Worm (Caenorhabditis elegans) whole organism, L4 larva: ENCODE measurements around the gene fbxb-62.

ENCODE experiments used
- D1046.2 ChIP-seq: fragments of 200-800 bp; sonication (Bioruptor generic); IDR thresholded peaks from 2 replicates; pipeline ENCODE4 v1.3.6; 2022; ENCODE audit warnings: missing genetic modification characterization, missing compliant biosample characterization
- F10B5.3 ChIP-seq: sonication (generic microtip); optimal IDR thresholded peaks from 2 replicates; lab custom pipeline; 2016; ENCODE audit warnings: mild to moderate bottlenecking, missing genetic modification characterization, missing compliant biosample characterization
- F26F4.8 ChIP-seq: fragments of 200-800 bp; sonication (Bioruptor generic); conservative IDR thresholded peaks from 2 replicates; pipeline ENCODE4 v1.3.6; 2022; ENCODE audit warnings: missing genetic modification characterization, missing compliant biosample characterization
- F37D6.2 ChIP-seq: sonication (generic microtip); optimal IDR thresholded peaks from 2 replicates; lab custom pipeline; 2016; ENCODE audit warnings: mild to moderate bottlenecking, missing genetic modification characterization, missing compliant biosample characterization
- ZK546.5 ChIP-seq, 2 experiments: sonication (generic microtip); optimal IDR thresholded peaks; 2 replicates each; lab custom pipeline; 2017; ENCODE audit warnings: missing biosample characterization in 2 of 2, missing genetic modification characterization in 2 of 2
- aha-1 ChIP-seq: fragments of 150-350 bp; peaks from one replicate; lab custom pipeline; 2014; ENCODE audit warnings: missing biosample characterization, missing genetic modification characterization
- attf-4 ChIP-seq: sonication (generic microtip); optimal IDR thresholded peaks from 3 replicates; lab custom pipeline; 2017; ENCODE audit warnings: missing biosample characterization, missing genetic modification characterization
- ceh-28 ChIP-seq: fragments of 150-350 bp; optimal IDR thresholded peaks from 2 replicates; lab custom pipeline; 2014; ENCODE audit warnings: missing biosample characterization, missing genetic modification reagents, missing genetic modification characterization
- ceh-62 ChIP-seq: sonication (generic microtip); optimal IDR thresholded peaks from 2 replicates; lab custom pipeline; 2017; ENCODE audit warnings: missing biosample characterization, missing genetic modification characterization
- ces-1 ChIP-seq: fragments of 150-350 bp; sonication (generic microtip); optimal IDR thresholded peaks from 4 replicates; lab custom pipeline; 2014; ENCODE audit warnings: missing biosample characterization, missing genetic modification reagents, missing genetic modification characterization
- cey-2 ChIP-seq: sonication (generic microtip); optimal IDR thresholded peaks from 3 replicates; lab custom pipeline; 2017; ENCODE audit warnings: missing genetic modification characterization, mild to moderate bottlenecking, missing compliant biosample characterization, antibody characterized with exemption, borderline replicate concordance; ENCODE audit not compliant: insufficient read depth
- daf-12 ChIP-seq: fragments of 150-350 bp; optimal IDR thresholded peaks from 2 replicates; lab custom pipeline; 2014; ENCODE audit warnings: missing biosample characterization, missing genetic modification reagents, missing genetic modification characterization
- daf-16 ChIP-seq, 3 experiments: sonication (generic microtip); optimal IDR thresholded peaks; 2 replicates each; lab custom pipeline; 2016 to 2017; ENCODE audit warnings: missing genetic modification characterization in 3 of 3, missing genetic modification reagents in 3 of 3, mild to moderate bottlenecking in 2 of 3, missing compliant biosample characterization in 2 of 3, missing biosample characterization in 1 of 3, moderate library complexity in 1 of 3
- dmd-8 ChIP-seq: fragments of 200-800 bp; sonication (Bioruptor generic); IDR thresholded peaks from 2 replicates; pipeline ENCODE4 v1.3.6; 2022; ENCODE audit warnings: missing genetic modification characterization, missing compliant biosample characterization
- dpl-1 ChIP-seq: fragments of 150-350 bp; optimal IDR thresholded peaks from 2 replicates; lab custom pipeline; 2014; ENCODE audit warnings: missing biosample characterization, missing genetic modification reagents, missing genetic modification characterization
- egl-43 ChIP-seq: fragments of 200-800 bp; sonication (Bioruptor generic); IDR thresholded peaks from 2 replicates; pipeline ENCODE4 v1.3.6; 2022; ENCODE audit warnings: missing genetic modification reagents, missing genetic modification characterization, missing compliant biosample characterization
- fkh-10 ChIP-seq: fragments of 150-350 bp; optimal IDR thresholded peaks from 2 replicates; lab custom pipeline; 2014; ENCODE audit warnings: missing biosample characterization, missing genetic modification reagents, missing genetic modification characterization
- hlh-30 ChIP-seq: sonication (generic microtip); optimal IDR thresholded peaks from 2 replicates; lab custom pipeline; 2017; ENCODE audit warnings: antibody characterized with exemption, mild to moderate bottlenecking, missing genetic modification characterization, missing compliant biosample characterization; ENCODE audit not compliant: insufficient read depth
- hmg-1.1 ChIP-seq: fragments of 200-800 bp; sonication (Bioruptor generic); IDR thresholded peaks from 2 replicates; pipeline ENCODE4 v1.3.6; 2022; ENCODE audit warnings: missing genetic modification reagents, missing genetic modification characterization, missing compliant biosample characterization
- lin-1 ChIP-seq: fragments of 200-800 bp; sonication (Bioruptor generic); IDR thresholded peaks from 2 replicates; pipeline ENCODE4 v1.3.6; 2022; ENCODE audit warnings: missing genetic modification reagents, missing genetic modification characterization, missing compliant biosample characterization
- lin-13 ChIP-seq: fragments of 150-350 bp; optimal IDR thresholded peaks from 2 replicates; lab custom pipeline; 2014; ENCODE audit warnings: missing biosample characterization, missing genetic modification reagents, missing genetic modification characterization
- madf-9 ChIP-seq: fragments of 200-800 bp; sonication (Bioruptor generic); conservative IDR thresholded peaks from 2 replicates; pipeline ENCODE4 v1.3.6; 2022; ENCODE audit warnings: missing genetic modification reagents, missing genetic modification characterization, missing compliant biosample characterization
- mep-1 ChIP-seq: fragments of 150-350 bp; sonication (generic microtip); optimal IDR thresholded peaks from 3 replicates; lab custom pipeline; 2014; ENCODE audit warnings: missing biosample characterization, missing genetic modification characterization
- nhr-10 ChIP-seq: fragments of 150-350 bp; optimal IDR thresholded peaks from 2 replicates; lab custom pipeline; 2014; ENCODE audit warnings: missing biosample characterization, missing genetic modification characterization
- nhr-102 ChIP-seq: sonication (generic microtip); optimal IDR thresholded peaks from 2 replicates; lab custom pipeline; 2016; ENCODE audit warnings: mild to moderate bottlenecking, missing genetic modification characterization, moderate library complexity, missing compliant biosample characterization
- nhr-11 ChIP-seq: fragments of 150-350 bp; optimal IDR thresholded peaks from 2 replicates; lab custom pipeline; 2014; ENCODE audit warnings: missing biosample characterization, missing genetic modification characterization
- nhr-28 ChIP-seq: fragments of 150-350 bp; optimal IDR thresholded peaks from 2 replicates; lab custom pipeline; 2014; ENCODE audit warnings: missing biosample characterization, missing genetic modification characterization
- nhr-6 ChIP-seq: fragments of 150-350 bp; optimal IDR thresholded peaks from 2 replicates; lab custom pipeline; 2014; ENCODE audit warnings: missing biosample characterization, missing genetic modification characterization
- php-3 ChIP-seq: fragments of 200-800 bp; sonication (Bioruptor generic); IDR thresholded peaks from 2 replicates; pipeline ENCODE4 v1.3.6; 2022; ENCODE audit warnings: missing genetic modification reagents, missing genetic modification characterization, missing compliant biosample characterization
- set-16 ChIP-seq: fragments of 200-800 bp; sonication (Bioruptor generic); IDR thresholded peaks from 2 replicates; pipeline ENCODE4 v1.3.6; 2022; ENCODE audit warnings: missing genetic modification reagents, missing genetic modification characterization, missing compliant biosample characterization
- tag-97 ChIP-seq: fragments of 200-800 bp; sonication (Bioruptor generic); IDR thresholded peaks from 2 replicates; pipeline ENCODE4 v1.3.6; 2022; ENCODE audit warnings: missing genetic modification characterization, missing compliant biosample characterization
- tra-1 ChIP-seq: fragments of 200-800 bp; sonication (Bioruptor generic); IDR thresholded peaks from 2 replicates; pipeline ENCODE4 v1.3.6; 2022; ENCODE audit warnings: missing genetic modification reagents, missing genetic modification characterization, missing compliant biosample characterization
- unc-39 ChIP-seq: sonication (generic microtip); optimal IDR thresholded peaks from 2 replicates; lab custom pipeline; 2017; ENCODE audit warnings: missing biosample characterization, missing genetic modification characterization
- unc-62 ChIP-seq, 3 experiments: fragments of 150-350 bp in 1 of 3; sonication (generic microtip); optimal IDR thresholded peaks in 2 of 3; peaks in 1 of 3; 1 replicate in 1 of 3; 2 replicates in 2 of 3; lab custom pipeline; 2014 to 2017; ENCODE audit warnings: missing biosample characterization in 3 of 3, missing genetic modification characterization in 3 of 3, missing genetic modification reagents in 3 of 3, missing genotype in 1 of 3
- zag-1 ChIP-seq: fragments of 150-350 bp; optimal IDR thresholded peaks from 2 replicates; lab custom pipeline; 2014; ENCODE audit warnings: missing biosample characterization, missing genetic modification characterization
- zfp-2 ChIP-seq: sonication (generic microtip); optimal IDR thresholded peaks from 2 replicates; lab custom pipeline; 2016; ENCODE audit warnings: mild to moderate bottlenecking, missing genetic modification characterization, missing compliant biosample characterization
- zfp-3 ChIP-seq: fragments of 200-800 bp; sonication (Bioruptor generic); conservative IDR thresholded peaks from 2 replicates; pipeline ENCODE4 v1.3.6; 2022; ENCODE audit warnings: missing genetic modification reagents, missing genetic modification characterization, missing compliant biosample characterization
- ztf-11 ChIP-seq: fragments of 150-350 bp; optimal IDR thresholded peaks from 2 replicates; lab custom pipeline; 2014; ENCODE audit warnings: missing biosample characterization, missing genetic modification characterization

Gene fbxb-62

ce11 chrV:19260686-19261085 lies 41.1 kb downstream of the fbxb-62 start:
- TF ChIP-seq fkh-10 (GFP tag; lab: Kevin White, UChicago), result no peak
- peak in 1 of 2 experiments; percentile 62 for TF ChIP-seq unc-62 (GFP tag; optimal IDR thresholded peaks at IDR 0.05 in 1 of 2; lab: Kevin White, UChicago)
- TF ChIP-seq unc-62 (tag; optimal IDR thresholded peaks at IDR 0.05; lab: Kevin White, UChicago), result no peak
- TF ChIP-seq tag-97, result no peak
- no peak for TF ChIP-seq nhr-102 (tag; lab: Kevin White, UChicago)
- TF ChIP-seq cey-2 (tag; lab: Kevin White, UChicago), result no peak
- TF ChIP-seq aha-1 (tag; lab: Kevin White, UChicago), result peak; percentile 60
- TF ChIP-seq php-3 (GFP tag; lab: Robert Waterston, UW), result no peak

DNA sequence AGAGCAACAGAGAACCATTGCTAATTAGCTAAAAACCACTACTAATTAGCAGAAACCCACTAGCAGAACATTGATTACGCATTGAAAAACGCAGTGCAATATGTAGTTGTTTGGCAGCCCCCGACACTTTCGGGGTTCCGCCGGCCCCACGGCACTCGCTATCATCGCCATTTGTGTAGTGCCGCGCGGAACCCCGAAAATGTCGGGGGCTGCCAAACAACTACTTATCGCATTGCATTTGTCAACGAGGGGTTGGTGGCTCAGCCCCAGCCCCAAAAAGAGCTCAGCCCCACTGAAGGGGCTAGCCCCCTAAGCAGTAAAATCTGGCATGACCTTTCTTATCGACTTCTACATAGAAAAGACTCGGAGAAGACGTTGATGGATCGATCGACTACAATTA lies 42.4 kb downstream of the fbxb-62 start:
- TF ChIP-seq set-16 (peak; percentile 53), F26F4.8 (GFP tag; lab: Robert Waterston, UW) (no peak)

DNA sequence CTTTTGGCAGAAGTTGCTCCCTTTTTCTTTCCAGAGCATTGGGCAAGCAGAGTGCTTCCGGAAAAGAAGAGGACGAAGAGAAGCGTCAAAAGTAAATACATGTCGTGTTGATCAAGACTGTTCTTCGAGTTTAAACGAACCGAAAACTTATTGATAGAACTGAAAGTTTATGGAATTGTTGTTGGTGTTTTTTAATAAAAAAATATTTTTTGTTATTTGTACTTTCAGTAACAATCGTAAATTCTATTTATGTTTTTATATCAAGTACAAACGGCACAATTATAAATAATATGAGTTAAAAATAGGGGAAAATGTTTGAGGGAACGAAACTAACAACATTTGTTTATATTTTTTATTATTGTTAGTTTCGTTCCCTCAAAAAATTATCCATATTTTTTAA lies 44.2 kb downstream of the fbxb-62 start, which contains the start of gene F21D9.3:
Gene F21D9.3 (minus strand): TSS at position 101 of the 400 bp plus-strand sequence.
- TF ChIP-seq nhr-28 (tag; lab: Kevin White, UChicago) (no peak), unc-62 (GFP tag; optimal IDR thresholded peaks at IDR 0.05 in 1 of 2; lab: Kevin White, UChicago) (peak in 1 of 2 experiments; percentile 11), unc-62 (tag; optimal IDR thresholded peaks at IDR 0.05; lab: Kevin White, UChicago) (no peak), nhr-10 (tag; lab: Kevin White, UChicago) (no peak)

- no peak for TF ChIP-seq aha-1 (tag; lab: Kevin White, UChicago)
- no peak for TF ChIP-seq unc-62 (GFP tag; optimal IDR thresholded peaks at IDR 0.05 in 1 of 2; lab: Kevin White, UChicago)
- TF ChIP-seq unc-62 (tag; optimal IDR thresholded peaks at IDR 0.05; lab: Kevin White, UChicago), result no peak
- no peak for TF ChIP-seq nhr-6 (tag; lab: Kevin White, UChicago)
- no peak for TF ChIP-seq zfp-3 (GFP tag; lab: Robert Waterston, UW)
- TF ChIP-seq F37D6.2 (tag; lab: Kevin White, UChicago), result no peak
- TF ChIP-seq ztf-11 (tag; lab: Kevin White, UChicago), result no peak
- TF ChIP-seq nhr-10 (tag; lab: Kevin White, UChicago), result no peak
- TF ChIP-seq ces-1 (GFP tag; lab: Kevin White, UChicago), result no peak
- no peak for TF ChIP-seq F10B5.3 (tag; lab: Kevin White, UChicago)
- TF ChIP-seq egl-43 (GFP tag; lab: Robert Waterston, UW), result no peak
- no peak for TF ChIP-seq dmd-8 (GFP tag; lab: Robert Waterston, UW)
- no peak for TF ChIP-seq daf-16 (GFP tag; optimal IDR thresholded peaks at IDR 0.05; lab: Kevin White, UChicago)
- TF ChIP-seq daf-16 (tag; optimal IDR thresholded peaks at IDR 0.05; lab: Kevin White, UChicago), result no peak
- TF ChIP-seq ceh-62 (tag; lab: Kevin White, UChicago), result no peak
- no peak for TF ChIP-seq daf-12 (tag; lab: Kevin White, UChicago)
- TF ChIP-seq ZK546.5 (tag; optimal IDR thresholded peaks at IDR 0.05; lab: Kevin White, UChicago), result no peak
- TF ChIP-seq madf-9 (GFP tag; lab: Robert Waterston, UW), result no peak
- no peak for TF ChIP-seq unc-39 (tag; lab: Kevin White, UChicago)
Observed at ce11 chrV:19253520-19253919, 48.3 kb downstream of the fbxb-62 start, which contains the start of gene F21D9.4. TSS of gene F21D9.4 (plus strand) at chrV:19253820.

ce11 chrV:19251844-19252243 lies 50.0 kb downstream of the fbxb-62 start, which contains the start of gene F21D9.11:
TSS of gene F21D9.11 (plus strand) at chrV:19252144.
- TF ChIP-seq zfp-2 (tag; lab: Kevin White, UChicago) (no peak), F26F4.8 (GFP tag; lab: Robert Waterston, UW) (no peak), ZK546.5 (tag; optimal IDR thresholded peaks at IDR 0.05; lab: Kevin White, UChicago) (no peak), dpl-1 (no peak), hlh-30 (no peak), lin-13 (no peak), tra-1 (GFP tag; lab: Robert Waterston, UW) (no peak), tag-97 (no peak), aha-1 (tag; lab: Kevin White, UChicago) (no peak), nhr-11 (tag; lab: Kevin White, UChicago) (no peak), mep-1 (tag; lab: Kevin White, UChicago) (no peak), zag-1 (tag; lab: Kevin White, UChicago) (no peak), ceh-28 (no peak), D1046.2 (GFP tag; lab: Robert Waterston, UW) (no peak), attf-4 (tag; lab: Kevin White, UChicago) (no peak), hmg-1.1 (GFP tag; lab: Robert Waterston, UW) (no peak), lin-1 (no peak), unc-62 (GFP tag; optimal IDR thresholded peaks at IDR 0.05 in 1 of 2; lab: Kevin White, UChicago) (no peak), unc-62 (tag; optimal IDR thresholded peaks at IDR 0.05; lab: Kevin White, UChicago) (no peak)
- TF ChIP-seq, all 104 proteins: peak for 0
